Fruit fly (Drosophila melanogaster): ENCODE results near the gene CG14907.
A peak's percentile ranks its signal among the peaks of the same experiment; 100 is the strongest.

The CG14907 gene

dm6 chr3R:16646952-16647715, 5.0 kb downstream of the CG14907 start, which contains the start of the genes CG10324 and CCT3 (continued):
- peak; percentile 78 for TF ChIP-seq N (GFP tag; optimal IDR thresholded peaks at IDR 0.05)
- TF ChIP-seq GATAd (GFP tag; optimal IDR thresholded peaks at IDR 0.05): no peak
- peak; percentile 77 for TF ChIP-seq HLH106 (tag; optimal IDR thresholded peaks at IDR 0.05)
- TF ChIP-seq Rel (GFP tag; optimal IDR thresholded peaks at IDR 0.05): no peak
- TF ChIP-seq Rel (tag; optimal IDR thresholded peaks at IDR 0.05): peak; percentile 27
- no peak for TF ChIP-seq lola (GFP tag; optimal IDR thresholded peaks at IDR 0.05)
- TF ChIP-seq Hr78 (GFP tag; optimal IDR thresholded peaks at IDR 0.05): no peak
- TF ChIP-seq dmrt93B (GFP tag; optimal IDR thresholded peaks at IDR 0.05): no peak
- TF ChIP-seq fru (GFP tag; optimal IDR thresholded peaks at IDR 0.05): no peak

dm6 chr3R:16643591-16643990, 8.5 kb downstream of the CG14907 start, which contains the start of gene Arl6IP1:
Gene Arl6IP1 (plus strand): TSS chr3R:16643605.
- TF ChIP-seq tai (GFP tag; optimal IDR thresholded peaks at IDR 0.05) (no peak), Mio (GFP tag; optimal IDR thresholded peaks at IDR 0.05) (no peak), dl (GFP tag; optimal IDR thresholded peaks at IDR 0.05; ENCODE audit: insufficient read depth in 1 of 2, partially characterized antibody in 2 of 2) (no peak), N (GFP tag; optimal IDR thresholded peaks at IDR 0.05) (no peak), Jra (GFP tag; optimal IDR thresholded peaks at IDR 0.05) (no peak), ey (GFP tag; optimal IDR thresholded peaks at IDR 0.05) (no peak), Myc (optimal IDR thresholded peaks at IDR 0.05) (no peak), foxo (GFP tag; optimal IDR thresholded peaks at IDR 0.05) (no peak), dmrt93B (GFP tag; optimal IDR thresholded peaks at IDR 0.05) (no peak), Hr78 (GFP tag; optimal IDR thresholded peaks at IDR 0.05) (no peak), GATAd (GFP tag; optimal IDR thresholded peaks at IDR 0.05) (no peak)

- no peak for TF ChIP-seq CrebA (GFP tag; optimal IDR thresholded peaks at IDR 0.05; ENCODE audit: borderline replicate concordance)
- TF ChIP-seq Hr78 (GFP tag; optimal IDR thresholded peaks at IDR 0.05): no peak
- TF ChIP-seq Mio (GFP tag; optimal IDR thresholded peaks at IDR 0.05): no peak
- no peak for TF ChIP-seq jim (GFP tag; optimal IDR thresholded peaks at IDR 0.05)
- TF ChIP-seq brk (GFP tag; optimal IDR thresholded peaks at IDR 0.05): no peak
- no peak for TF ChIP-seq br (GFP tag; optimal IDR thresholded peaks at IDR 0.05)
- TF ChIP-seq ey (GFP tag; optimal IDR thresholded peaks at IDR 0.05): no peak
Measured at dm6 chr3R:16640005-16640408, 12.1 kb downstream of the CG14907 start, which contains the start of gene nonA-l. Gene nonA-l (plus strand): TSS chr3R:16640205.

- TF ChIP-seq Jra (GFP tag; optimal IDR thresholded peaks at IDR 0.05) (no peak), pan (optimal IDR thresholded peaks at IDR 0.05) (no peak), usp (GFP tag; optimal IDR thresholded peaks at IDR 0.05) (no peak), HLH106 (tag; optimal IDR thresholded peaks at IDR 0.05) (no peak), psq (GFP tag; optimal IDR thresholded peaks at IDR 0.05) (no peak), Rel (GFP tag; optimal IDR thresholded peaks at IDR 0.05) (no peak), Rel (tag; optimal IDR thresholded peaks at IDR 0.05) (no peak), ey (GFP tag; optimal IDR thresholded peaks at IDR 0.05) (no peak), Hnf4 (GFP tag; optimal IDR thresholded peaks at IDR 0.05) (no peak), sv (GFP tag; optimal IDR thresholded peaks at IDR 0.05) (no peak), Dfd (GFP tag; optimal IDR thresholded peaks at IDR 0.05) (no peak), CG9705 (GFP tag; optimal IDR thresholded peaks at IDR 0.05) (no peak), sage (GFP tag; optimal IDR thresholded peaks at IDR 0.05) (no peak), woc (GFP tag; optimal IDR thresholded peaks at IDR 0.05) (no peak), N (GFP tag; optimal IDR thresholded peaks at IDR 0.05) (no peak), Abd-B (GFP tag; optimal IDR thresholded peaks at IDR 0.05) (no peak), CrebA (GFP tag; optimal IDR thresholded peaks at IDR 0.05; ENCODE audit: borderline replicate concordance) (no peak), Mio (GFP tag; optimal IDR thresholded peaks at IDR 0.05) (no peak), Myc (optimal IDR thresholded peaks at IDR 0.05) (no peak)
Measured at dm6 chr3R:16632698-16633097, 19.4 kb downstream of the CG14907 start.

- TF ChIP-seq foxo (GFP tag; optimal IDR thresholded peaks at IDR 0.05) (peak in 1 of 2 experiments; percentile 10), sv (GFP tag; optimal IDR thresholded peaks at IDR 0.05) (no peak), psq (GFP tag; optimal IDR thresholded peaks at IDR 0.05) (peak; percentile 5), Dfd (GFP tag; optimal IDR thresholded peaks at IDR 0.05) (no peak), dsf (GFP tag; optimal IDR thresholded peaks at IDR 0.05; ENCODE audit: borderline replicate concordance) (no peak)
Measured at dm6 chr3R:16630564-16630963, 21.6 kb downstream of the CG14907 start.
